Fruit fly (Drosophila melanogaster) Kc167 (cell line): ENCODE results near the gene 14-3-3epsilon.

Experiments used
- Myc ChIP-seq: fragments of >200 bp; optimal IDR thresholded peaks from 2 replicates; lab custom pipeline; 2017; ENCODE audit warnings: missing external identifiers
- Sin3A ChIP-seq: fragments of >200 bp; optimal IDR thresholded peaks from 2 replicates; lab custom pipeline; 2018; ENCODE audit warnings: missing external identifiers
- h ChIP-seq: fragments of >200 bp; optimal IDR thresholded peaks from 3 replicates; lab custom pipeline; 2018; ENCODE audit warnings: missing external identifiers
- insv ChIP-seq: fragments of >200 bp; optimal IDR thresholded peaks from 3 replicates; lab custom pipeline; 2018; ENCODE audit warnings: missing external identifiers
- psq ChIP-seq: fragments of >200 bp; optimal IDR thresholded peaks from 2 replicates; lab custom pipeline; 2017; ENCODE audit warnings: missing external identifiers
- ttk ChIP-seq: sonication (Bioruptor generic); optimal IDR thresholded peaks from 2 replicates; lab custom pipeline; 2017; ENCODE audit warnings: missing external identifiers

Gene 14-3-3epsilon

dm6 chr3R:18242089-18242955, at the start of gene 14-3-3epsilon, which contains the start of gene CG7156:
TSS of gene 14-3-3epsilon (plus strand) at chr3R:18242531.
TSS of gene CG7156 (minus strand) at chr3R:18242159.
- TF ChIP-seq Myc (lab: Kevin White, UChicago), result no peak
- TF ChIP-seq insv, result no peak
- no peak for TF ChIP-seq h (lab: Kevin White, UChicago)
- TF ChIP-seq Sin3A (lab: Kevin White, UChicago), result no peak
- no peak for TF ChIP-seq psq (lab: Kevin White, UChicago)
- TF ChIP-seq ttk (lab: Kevin White, UChicago), result no peak

DNA sequence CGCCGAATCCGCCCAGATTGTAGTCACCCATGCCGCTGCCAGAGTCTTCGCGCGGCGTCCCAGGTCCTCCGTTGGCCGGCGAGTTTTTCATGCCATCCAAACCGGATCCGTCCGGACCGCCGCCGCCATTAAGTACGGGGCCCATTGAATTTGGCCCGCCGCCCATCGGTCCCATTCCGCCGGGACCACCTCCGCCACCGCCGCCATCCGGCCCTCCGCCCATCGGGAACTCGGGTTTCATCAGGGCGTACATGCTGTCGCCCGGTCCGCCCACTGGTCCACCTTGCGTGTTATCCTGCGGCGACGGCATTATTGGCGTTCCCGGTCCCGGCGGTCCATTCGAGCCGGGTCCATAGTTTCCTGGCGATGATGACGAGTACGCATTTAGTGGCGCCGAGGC, 47.0 kb upstream of the 14-3-3epsilon start:
- TF ChIP-seq Myc (lab: Kevin White, UChicago), result no peak
- TF ChIP-seq psq (lab: Kevin White, UChicago), result no peak
- no peak for TF ChIP-seq insv
- no peak for TF ChIP-seq Sin3A (lab: Kevin White, UChicago)
- no peak for TF ChIP-seq h (lab: Kevin White, UChicago)
- TF ChIP-seq ttk (lab: Kevin White, UChicago), result no peak

DNA sequence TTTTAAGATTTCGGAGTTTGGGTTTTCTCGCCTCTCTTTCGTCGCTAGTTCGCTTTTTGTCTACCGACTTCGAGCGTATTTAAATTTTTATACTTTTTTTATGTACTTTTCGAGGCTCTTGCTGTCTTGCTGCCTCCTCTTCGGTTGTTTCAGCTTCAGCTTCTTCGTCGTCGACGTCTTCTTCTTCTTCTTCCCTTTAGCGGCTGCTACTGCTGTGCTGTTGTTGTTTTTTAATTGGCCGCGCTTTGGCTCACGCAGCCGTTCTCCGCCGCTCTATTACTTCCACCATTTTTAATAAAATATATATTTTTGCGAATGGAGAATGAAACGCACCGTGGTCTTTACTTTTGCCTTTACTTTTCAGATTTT, 45.7 kb upstream of the 14-3-3epsilon start:
- no peak for TF ChIP-seq Sin3A (lab: Kevin White, UChicago)
- no peak for TF ChIP-seq Myc (lab: Kevin White, UChicago)
- no peak for TF ChIP-seq psq (lab: Kevin White, UChicago)
- TF ChIP-seq insv, result no peak
- TF ChIP-seq ttk (lab: Kevin White, UChicago), result no peak
- TF ChIP-seq h (lab: Kevin White, UChicago), result no peak

- no peak for TF ChIP-seq ttk (lab: Kevin White, UChicago)
- TF ChIP-seq h (lab: Kevin White, UChicago), result no peak
- TF ChIP-seq psq (lab: Kevin White, UChicago), result no peak
- TF ChIP-seq insv, result no peak
- TF ChIP-seq Sin3A (lab: Kevin White, UChicago), result no peak
- TF ChIP-seq Myc (lab: Kevin White, UChicago), result no peak
These were observed 45.1 kb upstream of the 14-3-3epsilon start for dm6 chr3R:18196991-18197801.

DNA sequence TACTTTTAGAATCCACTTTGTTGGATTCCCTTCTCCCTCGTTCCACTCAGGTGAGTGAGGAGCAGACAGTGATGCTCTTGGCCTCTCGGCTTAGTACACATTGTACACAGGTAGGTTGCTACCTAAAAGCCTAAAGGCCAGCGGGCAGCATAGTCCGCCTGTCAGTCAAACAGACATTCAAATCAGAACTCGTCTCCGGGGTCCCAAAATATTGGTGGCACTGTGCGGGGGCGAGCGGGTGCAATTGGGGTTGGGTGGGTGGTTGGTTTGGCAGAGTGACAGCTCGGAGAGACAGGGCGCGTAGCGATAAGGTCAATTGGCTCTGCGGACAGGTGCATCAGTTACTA, 44.6 kb upstream of the 14-3-3epsilon start:
- TF ChIP-seq insv, result no peak
- TF ChIP-seq Myc (lab: Kevin White, UChicago), result no peak
- TF ChIP-seq psq (lab: Kevin White, UChicago), result no peak
- TF ChIP-seq h (lab: Kevin White, UChicago), result no peak
- TF ChIP-seq Sin3A (lab: Kevin White, UChicago), result no peak
- no peak for TF ChIP-seq ttk (lab: Kevin White, UChicago)

DNA sequence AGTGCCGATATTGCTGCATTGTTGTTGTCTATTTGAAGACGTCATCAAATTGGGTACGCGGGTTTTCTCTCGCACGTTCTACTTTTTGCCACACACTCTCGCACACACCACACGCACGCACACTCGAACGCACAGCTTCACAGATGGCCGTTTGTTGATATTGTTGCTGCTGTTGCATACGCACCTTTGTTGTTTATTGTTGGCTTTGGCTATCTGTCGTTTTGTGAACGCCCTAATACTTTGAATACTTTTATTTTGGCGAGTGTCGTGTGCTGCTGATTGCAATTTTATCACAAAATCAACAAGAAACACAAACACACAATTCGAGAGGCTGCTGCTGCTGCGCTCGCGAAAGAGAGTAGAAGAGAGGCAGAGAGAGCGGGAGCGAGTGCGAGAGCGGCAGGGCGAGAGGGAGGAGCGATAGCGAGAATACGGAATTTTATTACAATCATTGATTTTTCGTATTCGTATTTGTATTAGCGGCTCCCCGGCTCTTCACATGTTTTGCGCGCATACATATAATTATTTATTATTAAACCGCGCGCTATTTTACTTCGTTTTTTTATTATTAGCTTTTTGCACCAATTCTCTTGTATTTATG, 43.7 kb upstream of the 14-3-3epsilon start:
- TF ChIP-seq ttk (lab: Kevin White, UChicago) (no peak), Sin3A (lab: Kevin White, UChicago) (no peak), Myc (lab: Kevin White, UChicago) (no peak), psq (lab: Kevin White, UChicago) (no peak), insv (no peak), h (lab: Kevin White, UChicago) (no peak)

DNA sequence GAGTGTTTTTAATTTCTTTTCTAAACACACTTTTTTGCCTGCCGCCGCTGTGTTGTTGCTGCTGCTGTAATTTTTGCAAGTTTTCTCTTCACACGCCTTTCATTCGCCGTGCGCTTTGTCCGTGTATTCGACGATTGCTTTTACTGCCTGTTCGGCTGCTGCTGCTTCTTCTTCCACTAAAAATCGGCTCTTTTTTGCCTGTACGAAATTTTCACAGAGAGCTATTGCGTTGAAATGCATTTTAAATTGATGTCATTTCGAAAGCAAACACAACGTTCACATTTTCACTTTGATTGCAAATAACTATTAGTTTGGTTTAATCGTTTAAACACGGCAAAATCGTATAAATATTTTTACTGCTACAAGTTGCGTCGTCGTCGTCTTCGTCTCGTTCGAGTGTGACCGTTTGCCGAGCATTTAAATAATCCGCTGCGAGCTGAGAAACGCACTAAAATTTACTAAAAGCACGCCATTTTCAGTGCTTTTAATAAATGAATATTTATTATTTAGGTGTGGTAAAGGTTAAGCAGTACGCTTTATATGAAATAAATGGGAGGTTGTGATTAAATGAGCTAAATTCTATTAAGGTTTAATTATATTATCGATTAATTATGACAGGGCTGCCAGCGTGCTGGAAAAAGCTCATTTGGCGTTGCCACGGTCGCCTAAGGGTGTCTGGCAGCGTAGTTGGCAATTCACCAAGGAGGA, 43.0 kb upstream of the 14-3-3epsilon start, which contains the start of the genes Ssdp and CG7985:
TSS of gene Ssdp (minus strand) at position 419 of the 708 bp plus-strand sequence.
TSS of gene CG7985 (plus strand) at position 681 of the 708 bp plus-strand sequence.
- no peak for TF ChIP-seq psq (lab: Kevin White, UChicago)

DNA sequence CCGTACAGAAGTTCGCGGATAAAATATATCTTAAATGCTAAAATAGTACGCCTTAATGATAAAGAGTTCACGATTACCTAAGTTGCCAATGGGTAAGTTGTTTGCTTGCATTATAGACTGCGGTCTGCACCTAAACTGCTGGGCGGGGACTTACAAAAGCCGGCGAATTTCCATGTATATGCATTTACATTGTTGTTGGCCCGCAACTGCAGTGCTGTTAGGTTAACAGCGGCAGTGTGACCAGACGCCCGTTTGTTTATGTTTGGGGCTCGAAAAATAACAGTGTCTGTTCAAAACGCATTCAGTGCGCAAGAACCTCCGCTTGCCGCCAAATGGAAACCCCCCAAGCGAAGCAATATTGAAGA, 42.5 kb upstream of the 14-3-3epsilon start:
- TF ChIP-seq Sin3A (lab: Kevin White, UChicago), result no peak
- TF ChIP-seq Myc (lab: Kevin White, UChicago), result no peak
- TF ChIP-seq psq (lab: Kevin White, UChicago), result no peak
- no peak for TF ChIP-seq ttk (lab: Kevin White, UChicago)
- TF ChIP-seq insv, result no peak
- no peak for TF ChIP-seq h (lab: Kevin White, UChicago)

DNA sequence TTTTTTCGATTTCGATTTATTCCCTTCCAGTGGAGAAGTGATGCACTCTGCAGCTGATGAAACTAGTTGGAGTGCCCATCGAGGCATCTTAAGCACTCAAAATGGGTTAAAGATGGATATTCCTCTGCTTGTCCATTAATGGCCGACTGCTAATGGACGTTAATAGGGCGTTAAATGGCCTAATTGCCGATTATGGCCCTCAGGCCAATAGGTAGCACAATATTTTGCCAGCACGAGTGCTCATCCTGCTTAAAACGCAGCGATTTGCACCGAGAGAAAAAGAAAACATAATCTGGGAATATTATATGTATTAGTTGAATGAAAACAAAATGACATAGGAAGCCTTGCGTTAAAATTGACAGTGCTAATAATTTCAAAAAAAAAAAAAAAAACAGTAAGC, 33.9 kb upstream of the 14-3-3epsilon start, which contains the start of gene CG44158:
TSS of gene CG44158 (plus strand) at position 301 of the 400 bp plus-strand sequence.
- no peak for TF ChIP-seq insv
- TF ChIP-seq h (lab: Kevin White, UChicago), result no peak
- TF ChIP-seq Myc (lab: Kevin White, UChicago), result no peak
- TF ChIP-seq ttk (lab: Kevin White, UChicago), result no peak
- TF ChIP-seq psq (lab: Kevin White, UChicago), result no peak

DNA sequence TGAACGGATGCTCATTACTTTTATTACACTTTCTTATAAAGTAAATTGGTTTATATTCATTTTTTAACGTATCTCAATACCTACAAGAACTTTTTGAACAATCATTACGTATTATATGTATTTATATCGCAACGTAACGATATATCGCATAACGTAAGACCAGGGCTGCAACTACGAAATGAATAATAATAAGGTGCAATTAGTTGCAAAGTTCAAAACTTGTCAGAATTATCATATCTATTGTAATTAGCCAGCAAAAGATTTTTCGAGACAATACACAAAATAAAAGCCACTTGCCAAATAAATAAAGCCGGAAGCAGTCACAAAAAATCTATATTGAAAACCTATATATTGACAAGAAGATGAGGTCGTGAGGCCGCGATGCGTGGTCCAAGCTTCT, 27.0 kb upstream of the 14-3-3epsilon start:
- TF ChIP-seq Sin3A (lab: Kevin White, UChicago) (no peak), insv (no peak), Myc (lab: Kevin White, UChicago) (no peak), psq (lab: Kevin White, UChicago) (no peak), ttk (lab: Kevin White, UChicago) (no peak), h (lab: Kevin White, UChicago) (no peak)

DNA sequence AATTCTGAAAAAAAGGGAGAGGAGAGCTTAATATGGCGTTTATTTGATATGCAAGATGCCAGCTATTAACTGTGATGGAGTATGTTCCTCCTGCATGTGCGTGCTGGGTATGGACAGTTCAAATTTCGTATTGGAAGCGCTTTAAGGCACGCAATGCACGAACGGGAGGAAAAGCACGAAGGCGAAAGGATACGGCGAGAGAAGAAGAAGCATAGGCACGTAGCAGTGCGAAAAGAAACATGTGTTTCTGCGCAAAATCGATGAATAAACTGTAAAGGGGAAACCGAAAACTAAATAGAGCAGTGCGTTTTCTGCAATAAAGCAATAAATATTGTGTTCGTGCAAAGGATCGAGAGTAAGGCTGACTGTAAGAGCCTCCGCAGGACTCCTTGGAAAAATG, 26.4 kb upstream of the 14-3-3epsilon start, which contains the start of gene CG14314:
TSS of gene CG14314 (plus strand) at position 243 of the 400 bp plus-strand sequence.
- TF ChIP-seq Sin3A (lab: Kevin White, UChicago) (no peak), h (lab: Kevin White, UChicago) (no peak), psq (lab: Kevin White, UChicago) (no peak), insv (no peak), Myc (lab: Kevin White, UChicago) (no peak), ttk (lab: Kevin White, UChicago) (no peak)
